Fruit fly (Drosophila melanogaster) whole organism: ENCODE results near the gene CG6015.

Source experiments
- Dll ChIP-seq: fragments of >200 bp; optimal IDR thresholded peaks from 2 replicates; lab custom pipeline; 2017
- psq ChIP-seq: fragments of >200 bp; optimal IDR thresholded peaks from 2 replicates; lab custom pipeline; 2017

DNA sequence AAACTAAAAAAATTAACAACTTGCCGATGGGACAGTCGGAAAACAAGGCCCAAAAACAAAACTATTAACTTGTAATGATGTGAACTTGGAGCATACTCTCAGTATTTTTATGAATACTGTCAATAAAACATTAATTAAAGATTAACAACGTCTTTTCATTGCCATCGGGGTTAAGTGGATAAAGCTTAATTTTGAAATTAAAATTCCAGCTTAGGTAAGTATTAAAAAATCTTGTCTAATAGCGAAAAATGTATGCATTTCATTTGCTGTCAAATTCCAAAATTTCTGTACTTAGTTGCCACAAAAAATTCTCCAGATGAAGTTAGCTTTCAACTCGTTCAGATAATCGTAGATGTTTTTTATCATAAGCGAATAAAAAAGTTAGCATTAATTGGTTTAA is 19.7 kb downstream of the CG6015 start, which contains the start of gene Theg:
- TF ChIP-seq Dll (lab: Kevin White, UChicago): no peak
- no peak for TF ChIP-seq psq (lab: Kevin White, UChicago)
